Worm (Caenorhabditis elegans): ENCODE results near the gene mlc-5.

Gene mlc-5

DNA sequence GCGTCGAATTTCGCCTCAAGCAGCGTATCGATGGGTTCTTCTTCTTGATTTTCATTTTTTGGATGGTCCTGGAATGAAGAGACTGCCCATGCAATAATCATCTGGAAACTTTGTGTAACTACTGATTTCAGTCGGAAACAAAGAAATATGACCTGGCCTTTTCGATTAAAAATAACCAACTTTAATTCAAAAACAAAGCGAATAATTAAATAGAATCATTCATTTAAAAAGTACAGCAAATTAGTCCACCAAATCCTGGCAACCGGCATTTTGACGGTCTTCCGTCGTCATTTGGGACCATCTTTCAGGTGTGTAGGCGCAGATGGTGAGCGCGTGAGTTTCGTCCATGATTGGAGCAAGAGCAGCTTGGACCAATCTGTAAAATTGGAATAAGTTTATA is 18.5 kb downstream of the mlc-5 start, which contains the start of gene acbp-5:
Gene acbp-5, minus strand, starts transcription at position 101 of the 400 bp plus-strand sequence.
- TF ChIP-seq R02D3.7 (tag; optimal IDR thresholded peaks at IDR 0.05) (no peak), tbx-2 (tag; optimal IDR thresholded peaks at IDR 0.05) (no peak), egl-5 (tag; optimal IDR thresholded peaks at IDR 0.05) (no peak), lin-39 (tag; optimal IDR thresholded peaks at IDR 0.05) (no peak), fkh-10 (GFP tag; optimal IDR thresholded peaks at IDR 0.05) (no peak), snpc-4 (tag; optimal IDR thresholded peaks at IDR 0.05) (no peak)

DNA sequence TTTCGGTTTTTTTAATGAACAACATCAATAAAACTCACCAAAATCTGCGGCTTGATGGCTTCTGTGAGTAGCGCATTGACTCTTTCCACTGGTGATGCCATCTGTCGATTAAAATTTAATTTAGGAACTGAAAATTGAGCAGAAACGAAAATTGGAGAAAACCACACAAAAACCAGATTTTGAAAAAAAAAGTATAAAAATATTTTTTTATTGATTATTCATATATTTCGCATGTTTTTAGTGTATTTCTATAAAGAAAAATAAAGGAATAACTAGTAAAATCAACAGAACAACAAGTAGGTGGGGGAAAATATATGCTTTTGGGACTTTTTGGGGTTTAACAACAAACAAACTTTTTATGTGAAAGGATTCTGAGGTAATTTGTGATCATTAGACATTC is 19.1 kb downstream of the mlc-5 start, which contains the start of gene T12D8.10:
Gene T12D8.10, minus strand, starts transcription at position 101 of the 400 bp plus-strand sequence.
- TF ChIP-seq ceh-16 (tag; optimal IDR thresholded peaks at IDR 0.05), result no peak
- TF ChIP-seq nhr-237 (tag; optimal IDR thresholded peaks at IDR 0.05), result no peak
- TF ChIP-seq nhr-25 (tag; optimal IDR thresholded peaks at IDR 0.05), result no peak
- TF ChIP-seq egl-27 (tag; optimal IDR thresholded peaks at IDR 0.05), result no peak
- no peak for TF ChIP-seq pqm-1 (tag; optimal IDR thresholded peaks at IDR 0.05)
- TF ChIP-seq ceh-28 (tag; optimal IDR thresholded peaks at IDR 0.05), result no peak
- no peak for TF ChIP-seq snpc-4 (tag; optimal IDR thresholded peaks at IDR 0.05)
- no peak for TF ChIP-seq pha-4 (tag; optimal IDR thresholded peaks at IDR 0.05)
- TF ChIP-seq zag-1 (tag; optimal IDR thresholded peaks at IDR 0.05), result no peak
- no peak for TF ChIP-seq elt-1 (tag; optimal IDR thresholded peaks at IDR 0.05)
- no peak for TF ChIP-seq jun-1 (tag; optimal IDR thresholded peaks at IDR 0.05)
- TF ChIP-seq elt-3 (tag; optimal IDR thresholded peaks at IDR 0.05), result no peak
- no peak for TF ChIP-seq tbx-2 (tag; optimal IDR thresholded peaks at IDR 0.05)
- TF ChIP-seq nhr-23 (tag; optimal IDR thresholded peaks at IDR 0.05), result no peak
- no peak for TF ChIP-seq mml-1 (tag; optimal IDR thresholded peaks at IDR 0.05)
- no peak for TF ChIP-seq sea-2 (GFP tag; optimal IDR thresholded peaks at IDR 0.05)
- TF ChIP-seq unc-39 (tag; optimal IDR thresholded peaks at IDR 0.05), result no peak
- no peak for TF ChIP-seq lin-15B (tag; optimal IDR thresholded peaks at IDR 0.05)

DNA sequence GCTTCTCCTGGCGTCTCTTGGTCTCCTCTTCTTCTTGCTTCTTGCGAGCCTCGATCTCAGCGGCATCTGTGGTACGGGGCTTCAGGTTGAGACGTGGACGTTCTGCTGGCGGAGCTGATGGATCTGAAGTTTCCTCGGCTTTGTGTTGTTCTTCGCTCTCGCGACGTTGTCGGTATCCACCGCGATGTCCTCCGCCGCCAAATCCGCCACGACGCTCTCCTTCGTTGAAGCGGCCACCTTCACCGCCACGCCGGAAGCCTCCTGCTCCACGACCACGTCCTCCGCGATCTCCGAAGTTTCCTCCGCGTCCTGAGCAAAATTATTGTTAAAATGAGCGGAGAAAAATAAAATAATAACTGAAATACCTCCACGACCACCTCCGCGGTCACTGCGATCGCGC is 19.7 kb downstream of the mlc-5 start:
- TF ChIP-seq nhr-23 (tag; optimal IDR thresholded peaks at IDR 0.05) (no peak), lsy-12 (tag; optimal IDR thresholded peaks at IDR 0.05) (no peak), unc-62 (GFP tag; optimal IDR thresholded peaks at IDR 0.05) (no peak), nhr-25 (tag; optimal IDR thresholded peaks at IDR 0.05) (no peak), zag-1 (tag; optimal IDR thresholded peaks at IDR 0.05) (no peak), lin-39 (tag; optimal IDR thresholded peaks at IDR 0.05) (no peak), ceh-82 (tag; optimal IDR thresholded peaks at IDR 0.05) (no peak), ztf-4 (tag; optimal IDR thresholded peaks at IDR 0.05) (no peak), egl-27 (tag; optimal IDR thresholded peaks at IDR 0.05) (no peak), ceh-9 (tag; optimal IDR thresholded peaks at IDR 0.05) (no peak), tbx-2 (tag; optimal IDR thresholded peaks at IDR 0.05) (no peak), mdl-1 (tag; optimal IDR thresholded peaks at IDR 0.05) (no peak)

DNA sequence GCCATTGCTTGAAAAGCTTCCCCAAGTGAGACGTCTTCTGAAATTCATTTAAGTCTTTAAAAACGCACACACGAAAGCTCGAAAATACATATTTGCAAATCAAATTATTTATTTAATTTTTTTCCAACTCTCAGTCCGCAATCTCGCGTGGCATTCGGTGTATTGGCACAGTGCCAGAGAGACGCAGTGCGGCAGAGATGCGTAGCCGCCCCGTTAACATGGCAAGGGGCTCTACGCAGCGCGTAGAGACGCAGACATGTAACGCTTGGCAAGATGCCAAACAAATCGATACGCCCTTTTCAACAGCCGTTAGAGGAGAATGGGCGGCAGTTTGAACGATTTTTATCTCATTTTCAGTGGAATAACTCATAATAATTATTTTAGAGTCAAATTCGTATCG is 20.4 kb downstream of the mlc-5 start, which contains the start of the genes drr-2 and set-16:
Gene drr-2, minus strand, starts transcription at position 37 of the 400 bp plus-strand sequence.
Gene set-16, plus strand, starts transcription at position 383 of the 400 bp plus-strand sequence.
- TF ChIP-seq zag-1 (tag; optimal IDR thresholded peaks at IDR 0.05), result peak; percentile 80
- TF ChIP-seq skn-1 (tag; optimal IDR thresholded peaks at IDR 0.05), result peak; percentile 94
- peak; percentile 81 for TF ChIP-seq aly-2 (tag; optimal IDR thresholded peaks at IDR 0.05)
- TF ChIP-seq nhr-76 (tag; optimal IDR thresholded peaks at IDR 0.05), result peak; percentile 45
- TF ChIP-seq eor-1 (tag; optimal IDR thresholded peaks at IDR 0.05), result peak in 1 of 2 experiments; percentile 69
- peak; percentile 90 for TF ChIP-seq ztf-4 (tag; optimal IDR thresholded peaks at IDR 0.05)
- TF ChIP-seq ceh-16 (tag; optimal IDR thresholded peaks at IDR 0.05), result no peak
- no peak for TF ChIP-seq ceh-9 (tag; optimal IDR thresholded peaks at IDR 0.05)
- peak; percentile 91 for TF ChIP-seq egl-27 (tag; optimal IDR thresholded peaks at IDR 0.05)
- TF ChIP-seq R02D3.7 (tag; optimal IDR thresholded peaks at IDR 0.05), result peak; percentile 94
- peak; percentile 81 for TF ChIP-seq egl-5 (tag; optimal IDR thresholded peaks at IDR 0.05)
- peak; percentile 98 for TF ChIP-seq jun-1 (tag; optimal IDR thresholded peaks at IDR 0.05)
- peak; percentile 97 for TF ChIP-seq lin-39 (tag; optimal IDR thresholded peaks at IDR 0.05)
- peak; percentile 97 for TF ChIP-seq tbx-2 (tag; optimal IDR thresholded peaks at IDR 0.05)
- TF ChIP-seq fkh-10 (GFP tag; optimal IDR thresholded peaks at IDR 0.05), result peak; percentile 99
- TF ChIP-seq mml-1 (tag; optimal IDR thresholded peaks at IDR 0.05), result no peak
- TF ChIP-seq elt-1 (tag; optimal IDR thresholded peaks at IDR 0.05), result peak; percentile 82
- peak; percentile 99 for TF ChIP-seq nfya-1 (tag; optimal IDR thresholded peaks at IDR 0.05; ENCODE audit: insufficient read depth)
- peak; percentile 77 for TF ChIP-seq ama-1 (optimal IDR thresholded peaks at IDR 0.05)
- peak; percentile 100 for TF ChIP-seq nhr-25 (tag; optimal IDR thresholded peaks at IDR 0.05)
- TF ChIP-seq mdl-1 (tag; optimal IDR thresholded peaks at IDR 0.05), result peak; percentile 38
- peak; percentile 0 to 92 (median 71) for TF ChIP-seq elt-3 (tag; optimal IDR thresholded peaks at IDR 0.05)
- peak; percentile 92 for TF ChIP-seq nhr-77 (tag; optimal IDR thresholded peaks at IDR 0.05)
- peak; percentile 99 for TF ChIP-seq nhr-23 (tag; optimal IDR thresholded peaks at IDR 0.05)
- TF ChIP-seq unc-39 (tag; optimal IDR thresholded peaks at IDR 0.05), result peak; percentile 32
- peak; percentile 94 for TF ChIP-seq unc-62 (GFP tag; optimal IDR thresholded peaks at IDR 0.05)
- no peak for TF ChIP-seq ztf-11 (tag; optimal IDR thresholded peaks at IDR 0.05)
- peak; percentile 93 for TF ChIP-seq snpc-4 (tag; optimal IDR thresholded peaks at IDR 0.05)
- peak; percentile 66 for TF ChIP-seq daf-12 (tag; optimal IDR thresholded peaks at IDR 0.05)
- peak; percentile 94 for TF ChIP-seq elt-2 (tag; optimal IDR thresholded peaks at IDR 0.05)
- TF ChIP-seq lin-15B (tag; optimal IDR thresholded peaks at IDR 0.05), result peak; percentile 98
- TF ChIP-seq nhr-43 (tag; optimal IDR thresholded peaks at IDR 0.05; ENCODE audit: poor library complexity, severe bottlenecking), result peak; percentile 98
- TF ChIP-seq fos-1 (tag; optimal IDR thresholded peaks at IDR 0.05), result peak; percentile 88
- TF ChIP-seq nhr-28 (tag; optimal IDR thresholded peaks at IDR 0.05), result peak; percentile 76
- TF ChIP-seq pha-4 (tag; optimal IDR thresholded peaks at IDR 0.05), result peak; percentile 99
- TF ChIP-seq ceh-28 (tag; optimal IDR thresholded peaks at IDR 0.05), result peak; percentile 99
- TF ChIP-seq ceh-82 (tag; optimal IDR thresholded peaks at IDR 0.05), result peak; percentile 95
- peak; percentile 94 for TF ChIP-seq hmg-11 (tag; optimal IDR thresholded peaks at IDR 0.05)
- no peak for TF ChIP-seq nhr-12 (tag; optimal IDR thresholded peaks at IDR 0.05)

Data from whole organism, L3 larva.